Worm (Caenorhabditis elegans) whole organism, L2 larva: Measurements from ENCODE around the gene Y45F10D.16.

Experiments
- lin-39 ChIP-seq: fragments of 150-350 bp; optimal IDR thresholded peaks from 2 replicates; lab custom pipeline; 2014; ENCODE audit warnings: missing biosample characterization, missing genetic modification reagents, missing genetic modification characterization
- mdl-1 ChIP-seq, 2 experiments: fragments of 150-350 bp in 1 of 2; sonication (generic microtip) in 1 of 2; optimal IDR thresholded peaks; 2 replicates each; lab custom pipeline; 2017; ENCODE audit warnings: missing biosample characterization in 2 of 2, missing genetic modification characterization in 2 of 2
- nhr-23 ChIP-seq: fragments of 150-350 bp; optimal IDR thresholded peaks from 2 replicates; lab custom pipeline; 2014; ENCODE audit warnings: missing biosample characterization, missing genetic modification reagents, missing genetic modification characterization

DNA sequence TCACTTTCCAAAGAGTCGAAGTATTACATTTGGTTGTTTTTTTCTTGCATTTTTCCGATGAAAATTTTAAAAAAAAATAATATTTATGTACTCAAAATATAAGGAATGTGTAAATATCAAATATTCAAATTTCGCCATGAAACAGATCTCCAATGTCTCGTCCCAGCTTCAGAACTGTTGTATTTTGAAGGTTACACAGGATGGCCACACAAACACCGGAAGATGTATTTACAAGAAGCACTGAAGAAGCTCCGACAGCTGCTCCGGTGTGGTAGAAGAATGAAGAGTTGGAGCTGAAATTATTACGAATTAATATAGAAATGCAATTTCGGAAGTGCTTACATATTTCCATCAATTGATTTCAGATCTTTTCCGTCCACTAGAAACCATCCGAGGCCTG is 6.1 kb downstream of the Y45F10D.16 start:
- TF ChIP-seq nhr-23 (tag; lab: Kevin White, UChicago) (no peak), mdl-1 (tag; optimal IDR thresholded peaks at IDR 0.05; lab: Kevin White, UChicago) (no peak), lin-39 (tag; lab: Kevin White, UChicago) (no peak)
